Worm (Caenorhabditis elegans): ENCODE data around the gene F35F10.1.

F35F10.1 gene

ce11 chrV:3351266-3351665 lies 35.2 kb downstream of the F35F10.1 start, which contains the start of gene str-63:
TSS of gene str-63 (plus strand) at chrV:3351566.
- TF ChIP-seq nhr-11 (tag; optimal IDR thresholded peaks at IDR 0.05) (no peak), ceh-8 (GFP tag; optimal IDR thresholded peaks at IDR 0.05) (no peak), Y116A8C.19 (tag; optimal IDR thresholded peaks at IDR 0.05; ENCODE audit: borderline replicate concordance) (no peak), ces-1 (GFP tag; optimal IDR thresholded peaks at IDR 0.05) (no peak), zip-4 (GFP tag; optimal IDR thresholded peaks at IDR 0.05) (no peak), pqm-1 (tag; optimal IDR thresholded peaks at IDR 0.05) (no peak), ets-5 (GFP tag; IDR thresholded peaks at IDR 0.05) (no peak), lin-15B (tag; optimal IDR thresholded peaks at IDR 0.05) (no peak), fos-1 (tag; optimal IDR thresholded peaks at IDR 0.05) (no peak), jun-1 (tag; optimal IDR thresholded peaks at IDR 0.05) (no peak)

- TF ChIP-seq fkh-4 (tag; optimal IDR thresholded peaks at IDR 0.05; ENCODE audit: borderline replicate concordance) (no peak), grh-1 (GFP tag; IDR thresholded peaks at IDR 0.05) (no peak), mep-1 (tag; optimal IDR thresholded peaks at IDR 0.05) (no peak), elt-2 (tag; optimal IDR thresholded peaks at IDR 0.05) (no peak), nhr-11 (tag; optimal IDR thresholded peaks at IDR 0.05) (no peak), unc-86 (tag; optimal IDR thresholded peaks at IDR 0.05) (no peak), tlp-1 (tag; optimal IDR thresholded peaks at IDR 0.05) (no peak), snpc-4 (tag; optimal IDR thresholded peaks at IDR 0.05) (no peak), nhr-47 (tag; optimal IDR thresholded peaks at IDR 0.05) (no peak), C34B4.2 (tag; optimal IDR thresholded peaks at IDR 0.05) (no peak), efl-3 (GFP tag; optimal IDR thresholded peaks at IDR 0.05) (no peak), hlh-4 (tag; optimal IDR thresholded peaks at IDR 0.05) (no peak), nhr-237 (tag; optimal IDR thresholded peaks at IDR 0.05) (no peak), nhr-84 (tag; optimal IDR thresholded peaks at IDR 0.05) (no peak), ceh-63 (GFP tag; optimal IDR thresholded peaks at IDR 0.05) (no peak)
These were observed 36.8 kb downstream of the F35F10.1 start, which contains the start of gene C17B7.12 for ce11 chrV:3352925-3353324. TSS of gene C17B7.12 (plus strand) at chrV:3353225.

DNA sequence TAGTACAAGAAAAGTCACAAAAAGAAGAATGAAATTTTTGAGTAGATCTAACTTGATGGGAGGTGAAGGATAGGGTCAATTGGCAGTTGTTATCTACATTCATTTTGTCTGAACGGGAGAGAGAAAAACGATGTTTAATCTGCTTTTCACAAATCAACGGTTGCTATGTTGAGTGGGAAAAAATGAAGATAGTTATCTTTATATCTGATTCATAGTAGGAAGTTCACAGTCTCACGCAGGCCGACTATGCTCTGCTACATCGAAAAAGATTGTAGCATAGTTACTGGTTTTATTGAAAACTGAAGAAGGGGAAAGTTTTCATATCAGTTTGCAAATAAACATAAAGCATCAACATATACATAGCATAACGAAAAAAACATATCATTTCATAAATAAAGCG lies 39.4 kb downstream of the F35F10.1 start:
- TF ChIP-seq blmp-1 (tag; optimal IDR thresholded peaks at IDR 0.05) = no peak
- peak; percentile 13 for TF ChIP-seq lin-14 (GFP tag; optimal IDR thresholded peaks at IDR 0.05)
- no peak for TF ChIP-seq ets-5 (GFP tag; IDR thresholded peaks at IDR 0.05)
- peak; percentile 67 for TF ChIP-seq nhr-85 (tag)

DNA sequence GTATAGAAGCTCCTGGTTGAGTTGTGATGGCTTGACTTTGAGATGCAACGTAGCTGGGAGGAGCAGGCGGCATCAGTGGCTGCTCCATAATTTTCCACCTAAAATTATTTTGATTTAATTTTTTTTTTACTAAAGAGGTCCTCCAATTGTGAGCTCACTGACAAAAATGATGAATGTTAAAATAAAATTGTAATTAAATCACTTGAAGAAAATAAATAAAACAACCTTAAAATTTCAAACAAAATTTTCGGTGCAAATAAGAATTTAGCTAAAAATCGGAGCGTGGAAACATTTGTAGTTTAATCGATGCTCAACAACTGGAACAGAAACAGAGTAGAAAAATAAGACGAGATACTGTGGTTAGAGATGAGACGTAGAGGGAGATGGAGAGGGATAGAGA lies 41.0 kb downstream of the F35F10.1 start, which contains the start of gene scrm-3:
scrm-3 (minus strand) TSS at position 101 of the 400 bp plus-strand sequence.
- no peak for TF ChIP-seq fkh-4 (tag; optimal IDR thresholded peaks at IDR 0.05; ENCODE audit: borderline replicate concordance)
- TF ChIP-seq unc-98 (GFP tag; IDR thresholded peaks at IDR 0.05) = no peak
- no peak for TF ChIP-seq nhr-85 (tag)
- TF ChIP-seq zip-4 (GFP tag; optimal IDR thresholded peaks at IDR 0.05) = no peak
- TF ChIP-seq alr-1 (tag; optimal IDR thresholded peaks at IDR 0.05; ENCODE audit: borderline replicate concordance) = no peak
- no peak for TF ChIP-seq ces-1 (GFP tag; optimal IDR thresholded peaks at IDR 0.05)
- TF ChIP-seq Y116A8C.19 (tag; optimal IDR thresholded peaks at IDR 0.05; ENCODE audit: borderline replicate concordance) = no peak
- no peak for TF ChIP-seq rnt-1 (tag; optimal IDR thresholded peaks at IDR 0.05)
- TF ChIP-seq nhr-47 (tag; optimal IDR thresholded peaks at IDR 0.05) = no peak

- no peak for TF ChIP-seq nhr-77 (tag; optimal IDR thresholded peaks at IDR 0.05)
- TF ChIP-seq unc-86 (tag; optimal IDR thresholded peaks at IDR 0.05) = no peak
- no peak for TF ChIP-seq tbx-2 (tag; optimal IDR thresholded peaks at IDR 0.05)
- no peak for TF ChIP-seq lin-14 (GFP tag; optimal IDR thresholded peaks at IDR 0.05)
- no peak for TF ChIP-seq jun-1 (tag; optimal IDR thresholded peaks at IDR 0.05)
- TF ChIP-seq xbp-1 (tag; optimal IDR thresholded peaks at IDR 0.05) = no peak
- no peak for TF ChIP-seq aha-1 (tag; optimal IDR thresholded peaks at IDR 0.05)
- no peak for TF ChIP-seq lin-35 (GFP tag; optimal IDR thresholded peaks at IDR 0.05)
- TF ChIP-seq ztf-11 (tag; optimal IDR thresholded peaks at IDR 0.05) = no peak
These were observed 42.2 kb downstream of the F35F10.1 start, which contains the start of gene C04E12.5 for ce11 chrV:3358267-3358666. TSS of gene C04E12.5 (plus strand) at chrV:3358567.

Measured in whole organism, L1 larva.